Fruit fly (Drosophila melanogaster) Kc167 (cell line): ENCODE measurements around the gene okr.

Experiments used
- Sin3A ChIP-seq: fragments of >200 bp; optimal IDR thresholded peaks from 2 replicates; lab custom pipeline; 2018; ENCODE audit warnings: missing external identifiers
- h ChIP-seq: fragments of >200 bp; optimal IDR thresholded peaks from 3 replicates; lab custom pipeline; 2018; ENCODE audit warnings: missing external identifiers

- TF ChIP-seq Sin3A (no peak), h (no peak)
These were observed 1.1 kb upstream of the okr start for dm6 chr2L:2993702-2994101.
